Fruit fly (Drosophila melanogaster) whole organism: Measurements from ENCODE around the gene Npc1a.

Source experiments
- Dll ChIP-seq: fragments of >200 bp; optimal IDR thresholded peaks from 2 replicates; lab custom pipeline; 2017
- pan ChIP-seq: fragments of >200 bp; optimal IDR thresholded peaks from 2 replicates; lab custom pipeline; 2017
- usp ChIP-seq: fragments of >200 bp; optimal IDR thresholded peaks from 2 replicates; lab custom pipeline; 2017; ENCODE audit warnings: missing biosample characterization, missing genetic modification characterization, mixed read lengths

dm6 chr2L:10206633-10207162 is 14.3 kb downstream of the Npc1a start, which contains the start of gene Snx17:
- TF ChIP-seq usp (GFP tag; lab: Kevin White, UChicago) = no peak
- no peak for TF ChIP-seq Dll (lab: Kevin White, UChicago)
- TF ChIP-seq pan (lab: Kevin White, UChicago) = no peak
